Fruit fly (Drosophila melanogaster) whole organism, embryonic: ENCODE results near the gene Nup107.

Experiments used
- Atf-2 ChIP-seq: fragments of 200-800 bp; sonication (Bioruptor generic); optimal IDR thresholded peaks from 2 replicates; lab custom pipeline; 2016; ENCODE audit warnings: missing biosample characterization, missing genetic modification characterization
- BtbVII ChIP-seq: fragments of 200-800 bp; sonication (Bioruptor generic); optimal IDR thresholded peaks from 3 replicates; lab custom pipeline; 2017; ENCODE audit warnings: missing biosample characterization, mild to moderate bottlenecking, missing genetic modification characterization
- Bteb2 ChIP-seq: fragments of 200-800 bp; sonication (Bioruptor generic); optimal IDR thresholded peaks from 2 replicates; lab custom pipeline; 2016; ENCODE audit warnings: missing biosample characterization, missing genetic modification characterization
- C15 ChIP-seq: fragments of 200-800 bp; sonication (Bioruptor generic); IDR thresholded peaks from 3 replicates; pipeline ENCODE4 v1.3.6; 2022; ENCODE audit warnings: missing biosample characterization, missing genetic modification characterization
- CG10431 ChIP-seq: fragments of 200-800 bp; sonication (Bioruptor generic); optimal IDR thresholded peaks from 3 replicates; lab custom pipeline; 2018; ENCODE audit warnings: missing biosample characterization, mild to moderate bottlenecking, missing genetic modification characterization
- CG10462 ChIP-seq: fragments of 200-800 bp; sonication (Bioruptor generic); optimal IDR thresholded peaks from 2 replicates; lab custom pipeline; 2016; ENCODE audit warnings: missing biosample characterization, missing genetic modification characterization
- CG11093 ChIP-seq: fragments of 200-800 bp; sonication (Bioruptor generic); IDR thresholded peaks from 3 replicates; pipeline ENCODE4 v1.3.6; 2022; ENCODE audit warnings: missing biosample characterization, missing genetic modification characterization
- CG11398 ChIP-seq: fragments of 200-800 bp; sonication (Bioruptor generic); optimal IDR thresholded peaks from 2 replicates; lab custom pipeline; 2016; ENCODE audit warnings: missing biosample characterization, missing genetic modification characterization
- CG11504 ChIP-seq: fragments of 200-800 bp; sonication (Bioruptor generic); optimal IDR thresholded peaks from 3 replicates; lab custom pipeline; 2019; ENCODE audit warnings: missing biosample characterization, mild to moderate bottlenecking, missing genetic modification characterization, moderate library complexity
- CG13287 ChIP-seq: fragments of 200-800 bp; sonication (Bioruptor generic); IDR thresholded peaks from 2 replicates; pipeline ENCODE4 v1.3.6; 2022; ENCODE audit warnings: missing biosample characterization, missing genetic modification characterization; ENCODE audit not compliant: partially characterized antibody
- CG14050 ChIP-seq: fragments of 200-800 bp; sonication (Bioruptor generic); IDR thresholded peaks from 3 replicates; pipeline ENCODE4 v1.3.6; 2022; ENCODE audit warnings: missing biosample characterization, missing genetic modification characterization
- CG14965 ChIP-seq: fragments of 200-800 bp; sonication (Bioruptor generic); optimal IDR thresholded peaks from 2 replicates; lab custom pipeline; 2016; ENCODE audit warnings: missing biosample characterization, missing genetic modification characterization, borderline replicate concordance
- CG1602 ChIP-seq: fragments of 200-800 bp; sonication (Bioruptor generic); optimal IDR thresholded peaks from 3 replicates; lab custom pipeline; 2016; ENCODE audit warnings: missing biosample characterization, missing genetic modification characterization
- CG16779 ChIP-seq: fragments of 200-800 bp; sonication (Bioruptor generic); IDR thresholded peaks from 2 replicates; pipeline ENCODE4 v1.3.6; 2022; ENCODE audit warnings: missing biosample characterization, missing genetic modification characterization
- CG18619 ChIP-seq: fragments of 200-800 bp; sonication (Bioruptor generic); optimal IDR thresholded peaks from 3 replicates; lab custom pipeline; 2017; ENCODE audit warnings: missing biosample characterization, mild to moderate bottlenecking, missing genetic modification characterization
- CG2202 ChIP-seq: fragments of 200-800 bp; sonication (Bioruptor generic); optimal IDR thresholded peaks from 2 replicates; lab custom pipeline; 2018; ENCODE audit warnings: missing biosample characterization, mild to moderate bottlenecking, missing genetic modification characterization
- CG3847 ChIP-seq: fragments of 200-800 bp; sonication (Bioruptor generic); IDR thresholded peaks from 2 replicates; pipeline ENCODE4 v1.3.6; 2022; ENCODE audit warnings: missing biosample characterization, missing genetic modification characterization
- CG42726 ChIP-seq: fragments of 200-800 bp; sonication (Bioruptor generic); IDR thresholded peaks from 2 replicates; pipeline ENCODE4 v1.3.6; 2022; ENCODE audit warnings: missing biosample characterization, missing genetic modification characterization; ENCODE audit not compliant: partially characterized antibody
- CG4617 ChIP-seq: fragments of 200-800 bp; sonication (Bioruptor generic); optimal IDR thresholded peaks from 3 replicates; lab custom pipeline; 2016; ENCODE audit warnings: missing biosample characterization, missing genetic modification characterization, borderline replicate concordance
- CG5953 ChIP-seq: fragments of 200-800 bp; sonication (Bioruptor generic); IDR thresholded peaks from 2 replicates; pipeline ENCODE4 v1.3.6; 2022; ENCODE audit warnings: missing biosample characterization, missing genetic modification characterization
- CG6683 ChIP-seq: fragments of 200-800 bp; sonication (Bioruptor generic); optimal IDR thresholded peaks from 2 replicates; lab custom pipeline; 2017; ENCODE audit warnings: missing biosample characterization, mild to moderate bottlenecking, missing genetic modification characterization, missing genetic modification reagents
- CG7839 ChIP-seq: fragments of 200-800 bp; sonication (Bioruptor generic); optimal IDR thresholded peaks from 3 replicates; lab custom pipeline; 2018; ENCODE audit warnings: missing biosample characterization, mild to moderate bottlenecking, missing genetic modification characterization, moderate library complexity
- CG8388 ChIP-seq: fragments of 200-800 bp; sonication (Bioruptor generic); optimal IDR thresholded peaks from 2 replicates; lab custom pipeline; 2019; ENCODE audit warnings: missing biosample characterization, mild to moderate bottlenecking, missing genetic modification characterization, moderate library complexity
- CTCF ChIP-seq: fragments of 200-800 bp; sonication (Bioruptor generic); optimal IDR thresholded peaks from 2 replicates; lab custom pipeline; 2017; ENCODE audit warnings: missing biosample characterization, mild to moderate bottlenecking, missing genetic modification characterization, moderate library complexity
- D19B ChIP-seq: fragments of 200-800 bp; sonication (Bioruptor generic); optimal IDR thresholded peaks from 2 replicates; lab custom pipeline; 2017; ENCODE audit warnings: missing biosample characterization, mild to moderate bottlenecking, missing genetic modification characterization
- Hr78 ChIP-seq, 2 experiments: fragments of 200-800 bp in 1 of 2; fragments of >200 bp in 1 of 2; sonication (Bioruptor generic) in 1 of 2; optimal IDR thresholded peaks; 2 replicates each; lab custom pipeline; 2017 to 2019; ENCODE audit warnings: missing biosample characterization in 2 of 2, missing genetic modification characterization in 2 of 2, mild to moderate bottlenecking in 1 of 2, moderate library complexity in 1 of 2
- Kr ChIP-seq: fragments of 200-800 bp; sonication (Bioruptor generic); optimal IDR thresholded peaks from 2 replicates; lab custom pipeline; 2017; ENCODE audit warnings: missing biosample characterization, mild to moderate bottlenecking, missing genetic modification characterization
- Med ChIP-seq: fragments of 200-800 bp; sonication (Bioruptor generic); peaks from one replicate; lab custom pipeline; 2016; ENCODE audit warnings: missing biosample characterization, missing genetic modification characterization, mild to moderate bottlenecking, inconsistent platforms, moderate library complexity
- Mrtf ChIP-seq: fragments of 200-800 bp; sonication (Bioruptor generic); IDR thresholded peaks from 3 replicates; pipeline ENCODE4 v1.3.6; 2022; ENCODE audit warnings: missing biosample characterization, missing genetic modification characterization
- Nf-YB ChIP-seq: fragments of 200-800 bp; sonication (Bioruptor generic); optimal IDR thresholded peaks from 3 replicates; lab custom pipeline; 2019; ENCODE audit warnings: missing biosample characterization, mild to moderate bottlenecking, missing genetic modification characterization, moderate library complexity
- Rfx ChIP-seq: fragments of 200-800 bp; sonication (Bioruptor generic); IDR thresholded peaks from 2 replicates; pipeline ENCODE4 v1.3.6; 2022; ENCODE audit warnings: missing biosample characterization, missing genetic modification characterization
- Sry-δ ChIP-seq: fragments of 200-800 bp; sonication (Bioruptor generic); optimal IDR thresholded peaks from 2 replicates; lab custom pipeline; 2016; ENCODE audit warnings: missing biosample characterization, missing genetic modification characterization
- ato ChIP-seq: fragments of 200-800 bp; sonication (Bioruptor generic); IDR thresholded peaks from 2 replicates; pipeline ENCODE4 v1.3.6; 2022; ENCODE audit warnings: missing biosample characterization, missing genetic modification characterization; ENCODE audit not compliant: partially characterized antibody
- chinmo ChIP-seq: fragments of 200-800 bp; sonication (Bioruptor generic); IDR thresholded peaks from 4 replicates; pipeline ENCODE4 v1.3.6; 2022; ENCODE audit warnings: missing biosample characterization, missing genetic modification characterization; ENCODE audit not compliant: partially characterized antibody
- ci ChIP-seq: fragments of 200-800 bp; sonication (Bioruptor generic); IDR thresholded peaks from 3 replicates; pipeline ENCODE4 v1.3.6; 2022; ENCODE audit warnings: missing biosample characterization, missing genetic modification characterization
- croc ChIP-seq: fragments of 200-800 bp; sonication (Bioruptor generic); conservative IDR thresholded peaks from 3 replicates; pipeline ENCODE4 v1.3.6; 2022; ENCODE audit warnings: missing biosample characterization, missing genetic modification characterization
- crol ChIP-seq: fragments of 200-800 bp; sonication (Bioruptor generic); IDR thresholded peaks from 2 replicates; pipeline ENCODE4 v1.3.6; 2022; ENCODE audit warnings: missing biosample characterization, missing genetic modification characterization
- cwo ChIP-seq: fragments of 200-800 bp; sonication (Bioruptor generic); optimal IDR thresholded peaks from 3 replicates; lab custom pipeline; 2017; ENCODE audit warnings: missing biosample characterization, missing genetic modification characterization, mild to moderate bottlenecking, moderate library complexity, missing genetic modification reagents
- dmrt99B ChIP-seq: fragments of 200-800 bp; sonication (Bioruptor generic); optimal IDR thresholded peaks from 2 replicates; lab custom pipeline; 2018; ENCODE audit warnings: missing biosample characterization, mild to moderate bottlenecking, missing genetic modification characterization, moderate library complexity
- grn ChIP-seq: fragments of 200-800 bp; sonication (Bioruptor generic); optimal IDR thresholded peaks from 3 replicates; lab custom pipeline; 2017; ENCODE audit warnings: missing biosample characterization, missing genetic modification characterization
- lov ChIP-seq, 2 experiments: fragments of 200-800 bp in 1 of 2; fragments of >200 bp in 1 of 2; sonication (Bioruptor generic) in 1 of 2; IDR thresholded peaks in 1 of 2; optimal IDR thresholded peaks in 1 of 2; 2 replicates in 1 of 2; 3 replicates in 1 of 2; pipeline versions ENCODE4 v1.3.6 to Lab custom; 2017 to 2022; ENCODE audit warnings: missing biosample characterization in 1 of 2, missing genetic modification characterization in 1 of 2
- oc ChIP-seq: fragments of 200-800 bp; sonication (Bioruptor generic); optimal IDR thresholded peaks from 2 replicates; lab custom pipeline; 2018; ENCODE audit warnings: missing biosample characterization, mild to moderate bottlenecking, missing genetic modification characterization, moderate library complexity
- pros ChIP-seq: fragments of 200-800 bp; sonication (Bioruptor generic); optimal IDR thresholded peaks from 3 replicates; lab custom pipeline; 2019; ENCODE audit warnings: missing biosample characterization, mild to moderate bottlenecking, missing genetic modification characterization, moderate library complexity
- ranshi ChIP-seq: fragments of 200-800 bp; sonication (Bioruptor generic); IDR thresholded peaks from 2 replicates; pipeline ENCODE4 v1.3.6; 2022; ENCODE audit warnings: missing biosample characterization, missing genetic modification characterization
- scrt ChIP-seq: fragments of 200-800 bp; sonication (Bioruptor generic); optimal IDR thresholded peaks from 2 replicates; lab custom pipeline; 2018; ENCODE audit warnings: missing biosample characterization, mild to moderate bottlenecking, missing genetic modification characterization, moderate library complexity
- sens-2 ChIP-seq: fragments of 200-800 bp; sonication (Bioruptor generic); IDR thresholded peaks from 2 replicates; pipeline ENCODE4 v1.3.6; 2022; ENCODE audit warnings: missing biosample characterization, missing genetic modification characterization
- seq ChIP-seq: fragments of 200-800 bp; sonication (Bioruptor generic); IDR thresholded peaks from 2 replicates; pipeline ENCODE4 v1.3.6; 2022; ENCODE audit warnings: missing biosample characterization, missing genetic modification characterization

Nup107 gene

DNA sequence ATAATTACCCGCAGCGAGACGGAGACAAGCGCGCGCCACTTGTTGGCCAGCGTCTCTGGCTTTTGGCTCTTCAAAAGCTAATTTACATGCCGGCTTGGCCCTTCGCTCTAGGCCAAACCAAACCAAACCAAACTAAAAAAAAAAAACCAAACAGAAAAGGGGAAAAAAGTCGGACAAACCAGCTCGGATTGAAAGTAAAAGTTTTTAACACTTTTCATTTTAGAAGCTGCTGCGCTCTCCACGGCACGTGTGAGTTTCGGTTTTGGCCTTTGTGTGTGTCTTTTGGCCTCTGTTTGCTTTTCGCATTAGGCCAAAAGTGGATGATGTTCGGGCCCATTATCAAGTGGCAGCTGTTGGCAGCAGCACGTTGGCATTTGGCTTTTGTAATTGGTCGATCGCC is 45.4 kb upstream of the Nup107 start (continued):
- TF ChIP-seq CG18619 (GFP tag; lab: Kevin White, UChicago): no peak
- peak; percentile 46 for TF ChIP-seq cwo (GFP tag; lab: Kevin White, UChicago)
- TF ChIP-seq Hr78 (GFP tag; optimal IDR thresholded peaks at IDR 0.05; lab: Kevin White, UChicago): peak in 1 of 2 experiments; percentile 14
- TF ChIP-seq D19B (GFP tag; lab: Kevin White, UChicago): no peak
- TF ChIP-seq CG5953 (GFP tag; lab: Robert Waterston, UW): no peak
- no peak for TF ChIP-seq CG14965 (GFP tag; lab: Kevin White, UChicago)
- no peak for TF ChIP-seq pros
- TF ChIP-seq oc (tag; lab: Kevin White, UChicago): peak; percentile 5
- TF ChIP-seq CG4617 (GFP tag; lab: Kevin White, UChicago): no peak
- TF ChIP-seq chinmo (GFP tag; lab: Robert Waterston, UW): no peak

DNA sequence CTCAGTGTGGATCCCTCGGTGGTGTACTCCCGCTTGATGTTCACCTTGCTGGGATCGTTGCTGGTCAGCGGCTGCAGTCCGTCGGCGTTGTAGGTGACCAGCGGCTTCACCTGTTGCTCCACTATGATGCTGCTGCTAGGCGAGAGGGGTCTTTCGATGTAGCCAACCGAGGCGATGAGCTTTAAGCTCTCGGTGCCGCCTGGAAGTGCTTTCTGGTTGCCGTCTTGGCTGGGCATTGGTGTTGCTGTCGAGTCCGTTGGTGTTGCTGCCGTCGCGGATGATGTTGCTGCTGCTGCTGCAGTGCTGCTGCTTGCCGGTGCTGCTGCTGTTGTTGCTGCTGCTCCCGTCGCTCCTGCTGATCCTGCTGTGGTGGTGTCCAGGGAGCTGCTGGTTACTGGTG is 38.2 kb upstream of the Nup107 start:
- TF ChIP-seq lov (optimal IDR thresholded peaks at IDR 0.05; lab: Kevin White, UChicago) (no peak), lov (GFP tag; IDR thresholded peaks at IDR 0.05; lab: Robert Waterston, UW) (no peak), CG2202 (tag; lab: Kevin White, UChicago) (no peak), crol (peak; percentile 66), CG16779 (GFP tag; lab: Robert Waterston, UW) (0 out of 2 replicates have a peak, but pooled peaks have one; percentile 12), Atf-2 (no peak), Bteb2 (no peak), grn (no peak), CG3847 (GFP tag; lab: Robert Waterston, UW) (no peak), Nf-YB (no peak), croc (GFP tag; lab: Robert Waterston, UW) (no peak), CG14050 (GFP tag; lab: Robert Waterston, UW) (no peak), CG6683 (GFP tag; lab: Kevin White, UChicago) (no peak), ato (GFP tag; lab: Robert Waterston, UW) (no peak), BtbVII (GFP tag; lab: Kevin White, UChicago) (no peak), Rfx (GFP tag; lab: Robert Waterston, UW) (peak; percentile 44; the same call in 1 of the 2 replicates), dmrt99B (tag; lab: Kevin White, UChicago) (no peak), CG10431 (GFP tag; lab: Kevin White, UChicago) (no peak), Kr (no peak), sens-2 (GFP tag; lab: Robert Waterston, UW) (no peak), seq (GFP tag; lab: Robert Waterston, UW) (no peak), CG13287 (GFP tag; lab: Robert Waterston, UW) (peak; percentile 30; the same call in 1 of the 2 replicates), Mrtf (no peak), CG8388 (GFP tag; lab: Kevin White, UChicago) (no peak), CG1602 (GFP tag; lab: Kevin White, UChicago) (no peak), CG11398 (GFP tag; lab: Kevin White, UChicago) (no peak), CG7839 (tag; lab: Kevin White, UChicago) (no peak), Med (peak; percentile 72), C15 (GFP tag; lab: Robert Waterston, UW) (no peak), CG42726 (GFP tag; lab: Robert Waterston, UW) (no peak), Sry-δ (no peak), CG11504 (tag; lab: Kevin White, UChicago) (peak; percentile 98), CG11093 (GFP tag; lab: Robert Waterston, UW) (no peak), ci (GFP tag; lab: Robert Waterston, UW) (0 out of 3 replicates have a peak, but pooled peaks have one; percentile 17), CG10462 (no peak), scrt (GFP tag; lab: Kevin White, UChicago) (peak; percentile 80), ranshi (no peak), CTCF (GFP tag; lab: Kevin White, UChicago) (peak; percentile 42)
- TF ChIP-seq, all 482 proteins: peak for 9
